Worm (Caenorhabditis elegans) whole organism, mixed stage, embryonic: ENCODE data around the gene H29C22.1.

Source experiments
- nhr-237 ChIP-seq: fragments of 150-350 bp; optimal IDR thresholded peaks from 2 replicates; lab custom pipeline; 2014; ENCODE audit warnings: missing biosample characterization, missing genetic modification characterization
- nhr-76 ChIP-seq: sonication (generic microtip); optimal IDR thresholded peaks from 2 replicates; lab custom pipeline; 2017; ENCODE audit warnings: missing biosample characterization, missing genetic modification characterization
- sem-2 ChIP-seq: fragments of 200-800 bp; sonication (Bioruptor generic); optimal IDR thresholded peaks from 2 replicates; lab custom pipeline; 2018; ENCODE audit warnings: mild to moderate bottlenecking, missing genetic modification characterization, missing compliant biosample characterization
- unc-39 ChIP-seq: fragments of 150-350 bp; optimal IDR thresholded peaks from 2 replicates; lab custom pipeline; 2014; ENCODE audit warnings: missing biosample characterization, missing genetic modification characterization

DNA sequence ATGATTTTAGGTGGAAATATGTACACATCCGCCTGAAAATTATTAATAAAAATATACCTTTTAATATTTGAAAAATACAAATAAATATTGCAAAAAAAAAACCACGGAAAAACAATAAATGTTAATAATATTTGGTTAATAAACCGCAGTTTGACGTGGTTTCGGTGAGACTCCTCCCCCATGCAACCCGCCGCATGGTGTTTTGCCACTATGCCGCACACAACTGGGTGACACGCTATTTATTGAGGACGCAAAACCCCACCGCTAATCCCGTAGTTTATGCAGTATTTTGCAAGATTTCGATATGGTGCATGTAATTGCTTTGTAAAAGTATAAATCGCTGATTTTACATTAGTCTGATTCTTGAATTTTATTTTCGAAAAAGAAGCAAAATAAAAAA is 14.5 kb downstream of the H29C22.1 start, which contains the start of gene gly-13:
- peak; percentile 65 for TF ChIP-seq nhr-76 (tag; lab: Kevin White, UChicago)
- no peak for TF ChIP-seq nhr-237 (tag; lab: Kevin White, UChicago)
- peak; percentile 48 for TF ChIP-seq sem-2
- no peak for TF ChIP-seq unc-39 (tag; lab: Kevin White, UChicago)
